Worm (Caenorhabditis elegans): ENCODE results near the gene lam-1.
"Not testable (repeated sequence)": the region's sequence is repeated elsewhere in the genome, so short reads cannot be mapped to it uniquely, and the experiment has no call there.

The lam-1 gene

DNA sequence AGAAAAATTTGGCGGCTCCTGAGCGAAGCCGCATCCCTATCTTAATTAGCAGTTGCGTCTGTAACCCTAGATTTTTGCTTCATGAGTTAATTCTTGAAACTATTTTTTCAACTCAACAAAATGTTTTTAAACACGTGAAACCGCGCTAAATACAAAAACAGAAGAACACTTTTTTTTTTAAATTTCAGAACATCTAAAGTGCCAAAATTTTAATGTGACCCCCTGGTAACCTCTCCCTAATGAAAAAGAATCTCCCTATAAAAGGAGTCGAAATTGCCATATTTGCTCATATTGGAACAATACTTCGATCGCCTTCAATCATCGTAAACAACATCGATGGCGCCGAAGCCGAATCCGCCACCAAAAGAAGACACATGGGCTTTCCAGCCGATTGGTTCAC is 45.4 kb downstream of the lam-1 start, which contains the start of gene nsph-4.2:
Gene nsph-4.2 (plus strand): TSS at position 301 of the 400 bp plus-strand sequence.
- not testable (repeated sequence) for TF ChIP-seq him-1, W03F9.2, dao-5 (tag; optimal IDR thresholded peaks at IDR 0.05)

DNA sequence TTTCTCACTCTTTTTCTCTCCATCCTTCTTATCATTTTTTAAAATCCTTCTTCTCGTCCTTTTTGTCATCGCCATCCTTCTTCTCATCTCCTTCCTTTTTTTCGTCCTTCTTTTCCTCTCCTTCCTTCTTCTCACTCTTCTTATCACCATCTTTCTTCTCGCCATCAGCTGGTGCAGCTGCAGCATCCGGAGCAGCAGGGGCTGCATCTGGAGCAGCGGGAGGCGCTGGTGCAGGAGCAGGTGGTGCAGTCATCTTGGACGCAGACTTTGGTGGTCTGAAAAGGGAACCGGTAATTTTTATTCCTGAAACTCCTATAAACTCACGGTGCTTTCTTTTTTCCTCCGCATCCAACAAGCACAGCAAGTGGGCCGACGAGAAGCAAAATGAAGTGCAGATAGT is 48.6 kb downstream of the lam-1 start:
- no peak for TF ChIP-seq him-1 (tag; optimal IDR thresholded peaks at IDR 0.05)
- no peak for TF ChIP-seq dao-5 (tag; optimal IDR thresholded peaks at IDR 0.05)
- TF ChIP-seq W03F9.2 (tag; optimal IDR thresholded peaks at IDR 0.05): no peak

ce11 chrIV:5224238-5224637 is 51.1 kb downstream of the lam-1 start, which contains the start of gene Y59E9AL.8:
Gene Y59E9AL.8, minus strand, starts transcription at chrIV:5224338.
- TF ChIP-seq him-1 (tag; optimal IDR thresholded peaks at IDR 0.05) (no peak), dao-5 (tag; optimal IDR thresholded peaks at IDR 0.05) (no peak), W03F9.2 (tag; optimal IDR thresholded peaks at IDR 0.05) (no peak)

ce11 chrIV:5225277-5225822 is 52.2 kb downstream of the lam-1 start, which contains the start of gene cylc-1:
Gene cylc-1, minus strand, starts transcription at chrIV:5225772.
- TF ChIP-seq W03F9.2, dao-5, him-1 (tag; optimal IDR thresholded peaks at IDR 0.05): not testable (repeated sequence)

DNA sequence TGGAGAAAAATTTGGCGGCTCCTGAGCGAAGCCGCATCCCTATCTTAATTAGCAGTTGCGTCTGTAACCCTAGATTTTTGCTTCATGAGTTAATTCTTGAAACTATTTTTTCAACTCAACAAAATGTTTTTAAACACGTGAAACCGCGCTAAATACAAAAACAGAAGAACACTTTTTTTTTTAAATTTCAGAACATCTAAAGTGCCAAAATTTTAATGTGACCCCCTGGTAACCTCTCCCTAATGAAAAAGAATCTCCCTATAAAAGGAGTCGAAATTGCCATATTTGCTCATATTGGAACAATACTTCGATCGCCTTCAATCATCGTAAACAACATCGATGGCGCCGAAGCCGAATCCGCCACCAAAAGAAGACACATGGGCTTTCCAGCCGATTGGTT is 53.4 kb downstream of the lam-1 start, which contains the start of gene nsph-4.1:
Gene nsph-4.1 (plus strand): TSS at position 301 of the 400 bp plus-strand sequence.
- not testable (repeated sequence) for TF ChIP-seq W03F9.2, dao-5, him-1 (tag; optimal IDR thresholded peaks at IDR 0.05)

ce11 chrIV:5228619-5229018 is 55.5 kb downstream of the lam-1 start, which contains the start of gene thn-6:
Gene thn-6, plus strand, starts transcription at chrIV:5228919.
- TF ChIP-seq W03F9.2 (tag; optimal IDR thresholded peaks at IDR 0.05): no peak

DNA sequence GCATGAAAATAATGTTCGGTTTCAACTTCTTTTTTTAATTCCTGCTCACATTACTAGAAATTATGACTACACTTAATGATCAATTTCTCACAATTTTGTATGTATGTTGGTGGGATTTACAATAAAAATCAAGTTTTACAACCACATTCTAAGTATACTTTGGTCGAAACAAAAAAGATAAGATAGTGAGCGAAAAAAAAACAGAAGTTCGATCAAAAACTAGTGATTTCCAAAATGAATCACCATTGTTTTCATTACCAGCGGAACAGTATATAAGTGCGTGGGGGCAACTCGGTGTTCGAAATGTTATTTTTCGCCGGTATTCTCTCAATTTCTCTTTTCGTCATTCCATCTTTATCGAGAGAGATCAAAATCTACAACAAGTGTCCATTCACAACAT is 57.4 kb downstream of the lam-1 start, which contains the start of gene thn-5:
Gene thn-5 (plus strand): TSS at position 301 of the 400 bp plus-strand sequence.
- TF ChIP-seq W03F9.2 (tag; optimal IDR thresholded peaks at IDR 0.05) (no peak), him-1 (tag; optimal IDR thresholded peaks at IDR 0.05) (no peak), dao-5 (tag; optimal IDR thresholded peaks at IDR 0.05) (no peak)
